Fruit fly (Drosophila melanogaster) whole organism, embryonic: ENCODE results near the gene CG4133.

Experiments
- BEAF-32 ChIP-seq: fragments of 200-800 bp; sonication (Bioruptor generic); optimal IDR thresholded peaks from 3 replicates; lab custom pipeline; 2017; ENCODE audit warnings: missing biosample characterization, missing genetic modification characterization, mild to moderate bottlenecking, moderate library complexity, missing genetic modification reagents
- C15 ChIP-seq: fragments of 200-800 bp; sonication (Bioruptor generic); IDR thresholded peaks from 3 replicates; pipeline ENCODE4 v1.3.6; 2022; ENCODE audit warnings: missing biosample characterization, missing genetic modification characterization
- CG1233 ChIP-seq: fragments of 200-800 bp; sonication (Bioruptor generic); optimal IDR thresholded peaks from 4 replicates; lab custom pipeline; 2018; ENCODE audit warnings: missing biosample characterization, mild to moderate bottlenecking, missing genetic modification characterization
- CG13123 ChIP-seq: fragments of 200-800 bp; sonication (Bioruptor generic); optimal IDR thresholded peaks from 2 replicates; lab custom pipeline; 2016; ENCODE audit warnings: missing biosample characterization, missing genetic modification characterization
- CG13296 ChIP-seq: fragments of 200-800 bp; sonication (Bioruptor generic); optimal IDR thresholded peaks from 3 replicates; lab custom pipeline; 2018; ENCODE audit warnings: missing biosample characterization, mild to moderate bottlenecking, missing genetic modification characterization
- CG13624 ChIP-seq: fragments of 200-800 bp; sonication (Bioruptor generic); optimal IDR thresholded peaks from 2 replicates; lab custom pipeline; 2016; ENCODE audit warnings: missing biosample characterization, missing genetic modification characterization
- CG1602 ChIP-seq: fragments of 200-800 bp; sonication (Bioruptor generic); optimal IDR thresholded peaks from 3 replicates; lab custom pipeline; 2016; ENCODE audit warnings: missing biosample characterization, missing genetic modification characterization
- CG17359 ChIP-seq: fragments of 200-800 bp; sonication (Bioruptor generic); optimal IDR thresholded peaks from 3 replicates; lab custom pipeline; 2018; ENCODE audit warnings: missing biosample characterization, mild to moderate bottlenecking, missing genetic modification characterization, moderate library complexity
- CG17568 ChIP-seq: fragments of 200-800 bp; sonication (Bioruptor generic); optimal IDR thresholded peaks from 2 replicates; lab custom pipeline; 2018; ENCODE audit warnings: missing biosample characterization, mild to moderate bottlenecking, missing genetic modification characterization, moderate library complexity
- CG18599 ChIP-seq: fragments of 200-800 bp; sonication (Bioruptor generic); optimal IDR thresholded peaks from 3 replicates; lab custom pipeline; 2017; ENCODE audit warnings: missing biosample characterization, missing genetic modification characterization, mild to moderate bottlenecking, moderate library complexity, missing genetic modification reagents
- CG2120 ChIP-seq: fragments of 200-800 bp; sonication (Bioruptor generic); optimal IDR thresholded peaks from 3 replicates; lab custom pipeline; 2016; ENCODE audit warnings: missing biosample characterization, missing genetic modification characterization
- CG3281 ChIP-seq: fragments of 200-800 bp; sonication (Bioruptor generic); optimal IDR thresholded peaks from 3 replicates; lab custom pipeline; 2017; ENCODE audit warnings: missing biosample characterization, mild to moderate bottlenecking, missing genetic modification characterization
- CG3407 ChIP-seq: fragments of 200-800 bp; sonication (Bioruptor generic); optimal IDR thresholded peaks from 2 replicates; lab custom pipeline; 2018; ENCODE audit warnings: missing biosample characterization, mild to moderate bottlenecking, missing genetic modification characterization
- CG4730 ChIP-seq: fragments of 200-800 bp; sonication (Bioruptor generic); IDR thresholded peaks from 2 replicates; pipeline ENCODE4 v1.3.6; 2022; ENCODE audit warnings: missing biosample characterization, missing genetic modification characterization
- CG5953 ChIP-seq: fragments of 200-800 bp; sonication (Bioruptor generic); IDR thresholded peaks from 2 replicates; pipeline ENCODE4 v1.3.6; 2022; ENCODE audit warnings: missing biosample characterization, missing genetic modification characterization
- CG6254 ChIP-seq: fragments of 200-800 bp; sonication (Bioruptor generic); optimal IDR thresholded peaks from 3 replicates; lab custom pipeline; 2017; ENCODE audit warnings: mild to moderate bottlenecking, missing biosample characterization, missing genetic modification reagents, missing genetic modification characterization
- CG6683 ChIP-seq: fragments of 200-800 bp; sonication (Bioruptor generic); optimal IDR thresholded peaks from 2 replicates; lab custom pipeline; 2017; ENCODE audit warnings: missing biosample characterization, mild to moderate bottlenecking, missing genetic modification characterization, missing genetic modification reagents
- CG6765 ChIP-seq: fragments of 200-800 bp; sonication (Bioruptor generic); optimal IDR thresholded peaks from 3 replicates; lab custom pipeline; 2017; ENCODE audit warnings: missing biosample characterization, mild to moderate bottlenecking, missing genetic modification characterization
- CG6813 ChIP-seq: fragments of 200-800 bp; sonication (Bioruptor generic); optimal IDR thresholded peaks from 2 replicates; lab custom pipeline; 2017; ENCODE audit warnings: missing biosample characterization, missing genetic modification characterization, mild to moderate bottlenecking, moderate library complexity, missing genetic modification reagents
- CG6854 ChIP-seq: fragments of 200-800 bp; sonication (Bioruptor generic); optimal IDR thresholded peaks from 3 replicates; lab custom pipeline; 2017; ENCODE audit warnings: missing biosample characterization, mild to moderate bottlenecking, missing genetic modification characterization
- CG7357 ChIP-seq: fragments of 200-800 bp; sonication (Bioruptor generic); IDR thresholded peaks from 3 replicates; pipeline ENCODE4 v1.3.6; 2022; ENCODE audit warnings: missing biosample characterization, missing genetic modification characterization
- CG8281 ChIP-seq: fragments of 200-800 bp; sonication (Bioruptor generic); optimal IDR thresholded peaks from 2 replicates; lab custom pipeline; 2018; ENCODE audit warnings: missing biosample characterization, mild to moderate bottlenecking, missing genetic modification characterization, moderate library complexity
- Dad ChIP-seq: fragments of 200-800 bp; sonication (Bioruptor generic); optimal IDR thresholded peaks from 3 replicates; lab custom pipeline; 2016; ENCODE audit warnings: missing biosample characterization, missing genetic modification characterization
- Dp ChIP-seq: fragments of 200-800 bp; sonication (Bioruptor generic); optimal IDR thresholded peaks from 2 replicates; lab custom pipeline; 2018; ENCODE audit warnings: missing biosample characterization, mild to moderate bottlenecking, missing genetic modification characterization, moderate library complexity
- E2f1 ChIP-seq: fragments of 200-800 bp; sonication (Bioruptor generic); IDR thresholded peaks from 2 replicates; pipeline ENCODE4 v1.3.6; 2022; ENCODE audit warnings: missing biosample characterization, missing genetic modification characterization
- Gug ChIP-seq: fragments of 200-800 bp; sonication (Bioruptor generic); IDR thresholded peaks from 4 replicates; pipeline ENCODE4 v1.3.6; 2022; ENCODE audit warnings: missing biosample characterization, missing genetic modification characterization
- Neu2 ChIP-seq: fragments of 200-800 bp; sonication (Bioruptor generic); optimal IDR thresholded peaks from 3 replicates; lab custom pipeline; 2016; ENCODE audit warnings: missing biosample characterization, missing genetic modification characterization, borderline replicate concordance
- Nf-YA ChIP-seq: fragments of 200-800 bp; sonication (Bioruptor generic); IDR thresholded peaks from 2 replicates; pipeline ENCODE4 v1.3.6; 2022; ENCODE audit warnings: missing biosample characterization, missing genetic modification characterization
- Nf-YC ChIP-seq: fragments of 200-800 bp; optimal IDR thresholded peaks from 3 replicates; lab custom pipeline; 2019; ENCODE audit warnings: missing biosample characterization, mild to moderate bottlenecking, missing genetic modification characterization, moderate library complexity
- btn ChIP-seq: fragments of 200-800 bp; sonication (Bioruptor generic); optimal IDR thresholded peaks from 2 replicates; lab custom pipeline; 2016; ENCODE audit warnings: missing biosample characterization, missing genetic modification characterization
- cad ChIP-seq: fragments of >200 bp; optimal IDR thresholded peaks from 2 replicates; lab custom pipeline; 2017; ENCODE audit warnings: missing biosample characterization, missing genetic modification characterization
- caup ChIP-seq: fragments of 200-800 bp; sonication (Bioruptor generic); optimal IDR thresholded peaks from 3 replicates; lab custom pipeline; 2017; ENCODE audit warnings: missing biosample characterization, mild to moderate bottlenecking, missing genetic modification characterization, moderate library complexity; ENCODE audit not compliant: severe bottlenecking
- cg ChIP-seq: fragments of 200-800 bp; sonication (Bioruptor generic); optimal IDR thresholded peaks from 3 replicates; lab custom pipeline; 2019; ENCODE audit warnings: missing biosample characterization, mild to moderate bottlenecking, missing genetic modification characterization, moderate library complexity
- corto ChIP-seq: fragments of 200-800 bp; sonication (Bioruptor generic); optimal IDR thresholded peaks from 2 replicates; lab custom pipeline; 2016; ENCODE audit warnings: missing biosample characterization, mild to moderate bottlenecking, missing genetic modification characterization, moderate library complexity
- cwo ChIP-seq: fragments of 200-800 bp; sonication (Bioruptor generic); optimal IDR thresholded peaks from 3 replicates; lab custom pipeline; 2017; ENCODE audit warnings: missing biosample characterization, missing genetic modification characterization, mild to moderate bottlenecking, moderate library complexity, missing genetic modification reagents
- hkb ChIP-seq, 2 experiments: fragments of 200-800 bp in 1 of 2; fragments of >200 bp in 1 of 2; sonication (Bioruptor generic) in 1 of 2; IDR thresholded peaks in 1 of 2; optimal IDR thresholded peaks in 1 of 2; 2 replicates each; pipeline versions ENCODE4 v1.3.6 to Lab custom; 2017 to 2022; ENCODE audit warnings: missing biosample characterization in 1 of 2, missing genetic modification characterization in 1 of 2
- insv ChIP-seq, 2 experiments: fragments of 200-800 bp; sonication (Bioruptor generic); optimal IDR thresholded peaks; 3 replicates each; lab custom pipeline; 2016 to 2018; ENCODE audit warnings: missing biosample characterization in 2 of 2, missing genetic modification characterization in 2 of 2
- luna ChIP-seq: fragments of 200-800 bp; sonication (Bioruptor generic); optimal IDR thresholded peaks from 2 replicates; lab custom pipeline; 2016; ENCODE audit warnings: missing biosample characterization, missing genetic modification characterization
- maf-S ChIP-seq: fragments of 200-800 bp; sonication (Bioruptor generic); optimal IDR thresholded peaks from 2 replicates; lab custom pipeline; 2016; ENCODE audit warnings: missing biosample characterization, missing genetic modification characterization
- pho ChIP-seq: fragments of 200-800 bp; sonication (Bioruptor generic); optimal IDR thresholded peaks from 2 replicates; lab custom pipeline; 2016; ENCODE audit warnings: missing biosample characterization, missing genetic modification characterization
- pros ChIP-seq: fragments of 200-800 bp; sonication (Bioruptor generic); optimal IDR thresholded peaks from 3 replicates; lab custom pipeline; 2019; ENCODE audit warnings: missing biosample characterization, mild to moderate bottlenecking, missing genetic modification characterization, moderate library complexity
- sens ChIP-seq: fragments of 200-800 bp; sonication (Bioruptor generic); peaks from one replicate; lab custom pipeline; 2016; ENCODE audit warnings: missing biosample characterization, missing genetic modification characterization
- slou ChIP-seq: fragments of 200-800 bp; sonication (Bioruptor generic); optimal IDR thresholded peaks from 3 replicates; lab custom pipeline; 2016; ENCODE audit warnings: missing biosample characterization, missing genetic modification characterization
- sob ChIP-seq: fragments of 200-800 bp; sonication (Bioruptor generic); IDR thresholded peaks from 2 replicates; pipeline ENCODE4 v1.3.6; 2022; ENCODE audit warnings: missing biosample characterization, missing genetic modification characterization
- sqz ChIP-seq: fragments of 200-800 bp; sonication (Bioruptor generic); optimal IDR thresholded peaks from 3 replicates; lab custom pipeline; 2018; ENCODE audit warnings: missing biosample characterization, mild to moderate bottlenecking, missing genetic modification characterization
- stc ChIP-seq: fragments of 200-800 bp; sonication (Bioruptor generic); IDR thresholded peaks from 2 replicates; pipeline ENCODE4 v1.3.6; 2022; ENCODE audit warnings: missing biosample characterization, missing genetic modification characterization
- tap ChIP-seq: fragments of 200-800 bp; optimal IDR thresholded peaks from 3 replicates; lab custom pipeline; 2019; ENCODE audit warnings: missing biosample characterization, mild to moderate bottlenecking, missing genetic modification characterization, moderate library complexity
- unc-4 ChIP-seq: fragments of 200-800 bp; sonication (Bioruptor generic); IDR thresholded peaks from 2 replicates; pipeline ENCODE4 v1.3.6; 2022; ENCODE audit warnings: missing biosample characterization, missing genetic modification characterization; ENCODE audit not compliant: partially characterized antibody

Gene CG4133

DNA sequence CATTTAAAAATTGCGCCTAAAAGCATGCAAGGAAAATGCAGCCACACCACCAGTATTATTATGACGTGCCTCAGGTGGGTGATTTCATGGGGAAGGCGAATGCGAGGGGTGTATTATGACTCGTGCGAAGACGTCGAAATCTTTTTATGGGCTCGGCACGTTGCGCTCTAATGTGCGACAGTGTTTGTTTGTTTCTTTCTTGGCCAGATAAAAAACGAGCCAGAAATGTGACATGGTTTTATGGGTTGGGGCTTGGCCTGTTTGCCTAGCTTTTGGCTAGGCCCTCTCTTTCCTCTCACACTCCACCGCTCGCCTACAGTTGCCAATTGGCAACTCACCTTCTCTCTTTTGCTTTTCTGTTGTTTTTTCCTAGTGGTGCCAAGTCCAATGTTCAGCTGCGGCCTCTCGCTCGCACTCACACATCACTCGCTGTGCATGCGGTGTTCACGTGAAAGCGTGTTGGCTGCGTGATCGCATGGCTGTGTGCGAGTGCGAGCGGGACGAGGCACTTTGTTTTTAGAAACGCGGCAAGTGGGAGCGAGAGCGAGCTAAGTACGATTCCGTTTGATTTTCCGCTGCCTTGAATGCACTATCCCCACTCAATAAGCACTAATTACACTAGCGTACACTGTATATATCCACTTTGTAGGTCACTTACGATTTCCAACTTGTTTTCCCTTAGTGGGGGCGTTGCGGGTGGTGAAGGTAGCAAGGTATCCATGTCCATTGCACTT, 23.6 kb downstream of the CG4133 start (continued):
- TF ChIP-seq CG2120 (GFP tag; lab: Kevin White, UChicago) (no peak), cg (peak; percentile 8), CG18599 (peak; percentile 81), CG1233 (GFP tag; lab: Kevin White, UChicago) (peak; percentile 47), CG7357 (peak; percentile 65), CG4730 (no peak), CG8281 (tag; lab: Kevin White, UChicago) (peak; percentile 3), BEAF-32 (GFP tag; lab: Kevin White, UChicago) (peak; percentile 9), CG6254 (GFP tag; lab: Kevin White, UChicago) (peak; percentile 87), CG6765 (GFP tag; lab: Kevin White, UChicago) (peak; percentile 54), C15 (GFP tag; lab: Robert Waterston, UW) (no peak), CG1602 (GFP tag; lab: Kevin White, UChicago) (no peak), CG13296 (GFP tag; lab: Kevin White, UChicago) (peak; percentile 76), sqz (GFP tag; lab: Kevin White, UChicago) (peak; percentile 66), CG6813 (GFP tag; lab: Kevin White, UChicago) (peak; percentile 39), stc (GFP tag; lab: Robert Waterston, UW) (no peak), Dp (GFP tag; lab: Kevin White, UChicago) (peak; percentile 0), maf-S (GFP tag; lab: Kevin White, UChicago) (no peak), btn (GFP tag; lab: Kevin White, UChicago) (no peak), CG6683 (GFP tag; lab: Kevin White, UChicago) (peak; percentile 20), Nf-YA (GFP tag; lab: Robert Waterston, UW) (no peak), CG5953 (GFP tag; lab: Robert Waterston, UW) (no peak), pros (GFP tag; lab: Kevin White, UChicago) (peak; percentile 100), unc-4 (GFP tag; lab: Robert Waterston, UW) (no peak), E2f1 (no peak), tap (tag; lab: Kevin White, UChicago) (no peak), Dad (peak; percentile 42), caup (GFP tag; lab: Kevin White, UChicago) (peak; percentile 52), hkb (optimal IDR thresholded peaks at IDR 0.05; lab: Kevin White, UChicago) (no peak), hkb (GFP tag; IDR thresholded peaks at IDR 0.05; lab: Robert Waterston, UW) (no peak), CG3407 (GFP tag; lab: Kevin White, UChicago) (no peak), corto (peak; percentile 9), CG3281 (GFP tag; lab: Kevin White, UChicago) (peak; percentile 5), Gug (GFP tag; lab: Robert Waterston, UW) (no peak), CG17359 (tag; lab: Kevin White, UChicago) (peak; percentile 35), cad (no peak), Nf-YC (tag; lab: Kevin White, UChicago) (peak; percentile 65), cwo (GFP tag; lab: Kevin White, UChicago) (peak; percentile 98), Neu2 (GFP tag; lab: Kevin White, UChicago) (peak; percentile 18), CG6854 (peak; percentile 53), luna (GFP tag; lab: Kevin White, UChicago) (no peak), CG13123 (GFP tag; lab: Kevin White, UChicago) (no peak), sob (no peak), insv (GFP tag; optimal IDR thresholded peaks at IDR 0.05; lab: Kevin White, UChicago) (peak in 1 of 2 experiments; percentile 31), CG13624 (GFP tag; lab: Kevin White, UChicago) (peak; percentile 41), sens (GFP tag; lab: Kevin White, UChicago) (peak; percentile 88), slou (GFP tag; lab: Kevin White, UChicago) (no peak), CG17568 (GFP tag; lab: Kevin White, UChicago) (peak; percentile 16), pho (peak; percentile 27)
